Fruit fly (Drosophila melanogaster): Measurements from ENCODE around the gene koko.

dm6 chr3R:18443232-18443631, 40.4 kb downstream of the koko start:
- TF ChIP-seq cad (GFP tag; optimal IDR thresholded peaks at IDR 0.05) (no peak), Ravus (GFP tag; IDR thresholded peaks at IDR 0.05) (no peak), Nf-YA (GFP tag; IDR thresholded peaks at IDR 0.05) (no peak), CG17829 (tag; optimal IDR thresholded peaks at IDR 0.05) (no peak), fd102C (GFP tag; optimal IDR thresholded peaks at IDR 0.05) (no peak), Ets65A (GFP tag) (no peak), pfk (GFP tag; optimal IDR thresholded peaks at IDR 0.05) (no peak), sim (GFP tag; IDR thresholded peaks at IDR 0.05) (no peak), CG10462 (GFP tag; optimal IDR thresholded peaks at IDR 0.05) (no peak), CG7357 (GFP tag; IDR thresholded peaks at IDR 0.05) (no peak), psq (GFP tag; optimal IDR thresholded peaks at IDR 0.05) (no peak), CG4404 (GFP tag; IDR thresholded peaks at IDR 0.05) (no peak)
